Worm (Caenorhabditis elegans) whole organism, early embryonic: Measurements from ENCODE around the gene K10D11.4.

Experiments
- B0310.2 ChIP-seq: sonication (generic microtip); optimal IDR thresholded peaks from 2 replicates; lab custom pipeline; 2016; ENCODE audit warnings: mild to moderate bottlenecking, missing genetic modification characterization, missing compliant biosample characterization
- F13C5.2 ChIP-seq: sonication (generic microtip); optimal IDR thresholded peaks from 2 replicates; lab custom pipeline; 2017; ENCODE audit warnings: mild to moderate bottlenecking, missing genetic modification characterization, inconsistent platforms, missing compliant biosample characterization
- aly-1 ChIP-seq: sonication (generic microtip); optimal IDR thresholded peaks from 2 replicates; lab custom pipeline; 2016; ENCODE audit warnings: missing genetic modification characterization, missing compliant biosample characterization
- ama-1 ChIP-seq: fragments of 150-350 bp; optimal IDR thresholded peaks from 2 replicates; lab custom pipeline; 2014
- ceh-13 ChIP-seq: fragments of 200-800 bp; sonication (Bioruptor generic); optimal IDR thresholded peaks from 2 replicates; lab custom pipeline; 2018; ENCODE audit warnings: mild to moderate bottlenecking, missing genetic modification characterization, missing compliant biosample characterization
- ceh-36 ChIP-seq: sonication (generic microtip); optimal IDR thresholded peaks from 2 replicates; lab custom pipeline; 2016; ENCODE audit warnings: missing genetic modification characterization, inconsistent platforms, missing compliant biosample characterization
- flt-1 ChIP-seq: fragments of 200-800 bp; sonication (Bioruptor generic); IDR thresholded peaks from 2 replicates; pipeline ENCODE4 v1.3.6; 2022; ENCODE audit warnings: missing genetic modification characterization, missing compliant biosample characterization
- hmbx-1 ChIP-seq: sonication (generic microtip); optimal IDR thresholded peaks from 2 replicates; lab custom pipeline; 2016; ENCODE audit warnings: mild to moderate bottlenecking, missing genetic modification characterization, missing compliant biosample characterization
- hnd-1 ChIP-seq: sonication (generic microtip); optimal IDR thresholded peaks from 2 replicates; lab custom pipeline; 2016; ENCODE audit warnings: missing genetic modification characterization, missing compliant biosample characterization
- pes-1 ChIP-seq: fragments of 200-800 bp; sonication (Bioruptor generic); IDR thresholded peaks from 2 replicates; pipeline ENCODE4 v1.3.6; 2022; ENCODE audit warnings: missing genetic modification reagents, missing genetic modification characterization, missing compliant biosample characterization
- scrt-1 ChIP-seq: fragments of 200-800 bp; sonication (Bioruptor generic); IDR thresholded peaks from 2 replicates; pipeline ENCODE4 v1.3.6; 2022; ENCODE audit warnings: missing genetic modification characterization, missing compliant biosample characterization
- sea-1 ChIP-seq: fragments of 200-800 bp; sonication (Bioruptor generic); conservative IDR thresholded peaks from 2 replicates; pipeline ENCODE4 v1.3.6; 2022; ENCODE audit warnings: missing genetic modification characterization, missing compliant biosample characterization
- tbx-11 ChIP-seq: fragments of 200-800 bp; sonication (Bioruptor generic); IDR thresholded peaks from 2 replicates; pipeline ENCODE4 v1.3.6; 2022; ENCODE audit warnings: missing genetic modification characterization, missing compliant biosample characterization

ce11 chrIV:12960136-12960535, 34.1 kb downstream of the K10D11.4 start, which contains the start of gene F55G11.7:
- TF ChIP-seq scrt-1 (GFP tag; lab: Robert Waterston, UW) = no peak
- TF ChIP-seq ceh-13 (GFP tag; lab: Kevin White, UChicago) = no peak
- TF ChIP-seq ama-1 (lab: Kevin White, UChicago) = no peak
- no peak for TF ChIP-seq B0310.2 (tag; lab: Kevin White, UChicago)
- no peak for TF ChIP-seq hnd-1 (tag; lab: Kevin White, UChicago)
- TF ChIP-seq ceh-36 = no peak
- no peak for TF ChIP-seq F13C5.2 (tag; lab: Kevin White, UChicago)
- no peak for TF ChIP-seq sea-1 (GFP tag; lab: Robert Waterston, UW)
- TF ChIP-seq flt-1 (GFP tag; lab: Robert Waterston, UW) = no peak
- TF ChIP-seq pes-1 (GFP tag; lab: Robert Waterston, UW) = no peak
- no peak for TF ChIP-seq tbx-11 (GFP tag; lab: Robert Waterston, UW)
- TF ChIP-seq aly-1 (tag; lab: Kevin White, UChicago) = no peak
- no peak for TF ChIP-seq hmbx-1 (tag; lab: Kevin White, UChicago)
